Worm (Caenorhabditis elegans) whole organism, young adult: ENCODE data around the gene pqn-87.

ENCODE experiments used
- B0019.2 ChIP-seq: fragments of 200-800 bp; sonication (Bioruptor generic); conservative IDR thresholded peaks from 2 replicates; pipeline ENCODE4 v1.3.6; 2022; ENCODE audit warnings: missing genetic modification reagents, missing genetic modification characterization, missing compliant biosample characterization
- B0261.1 ChIP-seq: sonication (generic microtip); optimal IDR thresholded peaks from 2 replicates; lab custom pipeline; 2016; ENCODE audit warnings: mild to moderate bottlenecking, missing genetic modification characterization, moderate library complexity, missing compliant biosample characterization
- C06A6.2 ChIP-seq: fragments of 200-800 bp; sonication (Bioruptor generic); conservative IDR thresholded peaks from 2 replicates; pipeline ENCODE4 v1.3.6; 2022; ENCODE audit warnings: missing genetic modification characterization, missing compliant biosample characterization
- D2030.7 ChIP-seq: fragments of 200-800 bp; sonication (Bioruptor generic); IDR thresholded peaks from 2 replicates; pipeline ENCODE4 v1.3.6; 2022; ENCODE audit warnings: missing genetic modification reagents, missing genetic modification characterization, missing compliant biosample characterization
- F33H1.4 ChIP-seq: fragments of 200-800 bp; sonication (Bioruptor generic); IDR thresholded peaks from 2 replicates; pipeline ENCODE4 v1.3.6; 2022; ENCODE audit warnings: missing genetic modification reagents, missing genetic modification characterization, missing compliant biosample characterization
- F39B2.1 ChIP-seq: fragments of 200-800 bp; sonication (Bioruptor generic); IDR thresholded peaks from 2 replicates; pipeline ENCODE4 v1.3.6; 2022; ENCODE audit warnings: missing genetic modification reagents, missing genetic modification characterization, missing compliant biosample characterization
- F49E8.2 ChIP-seq: sonication (generic microtip); optimal IDR thresholded peaks from 3 replicates; lab custom pipeline; 2017; ENCODE audit warnings: missing genetic modification characterization, mild to moderate bottlenecking, missing compliant biosample characterization, antibody characterized with exemption, moderate library complexity; ENCODE audit not compliant: insufficient read depth
- F57C9.4 ChIP-seq: sonication (generic microtip); optimal IDR thresholded peaks from 2 replicates; lab custom pipeline; 2017; ENCODE audit warnings: mild to moderate bottlenecking, missing genetic modification characterization, missing compliant biosample characterization
- T07F8.4 ChIP-seq: sonication (generic microtip); optimal IDR thresholded peaks from 2 replicates; lab custom pipeline; 2016; ENCODE audit warnings: mild to moderate bottlenecking, missing genetic modification characterization, moderate library complexity, missing compliant biosample characterization
- ZK185.1 ChIP-seq: sonication (generic microtip); optimal IDR thresholded peaks from 2 replicates; lab custom pipeline; 2016; ENCODE audit warnings: mild to moderate bottlenecking, missing genetic modification characterization, missing compliant biosample characterization; ENCODE audit not compliant: poor library complexity, severe bottlenecking
- aptf-2 ChIP-seq: fragments of 200-800 bp; sonication (Bioruptor generic); conservative IDR thresholded peaks from 2 replicates; pipeline ENCODE4 v1.3.6; 2022; ENCODE audit warnings: missing genetic modification reagents, missing genetic modification characterization, missing compliant biosample characterization
- aptf-3 ChIP-seq: fragments of 200-800 bp; sonication (Bioruptor generic); IDR thresholded peaks from 2 replicates; pipeline ENCODE4 v1.3.6; 2022; ENCODE audit warnings: missing genetic modification characterization, missing compliant biosample characterization
- athp-1 ChIP-seq: sonication (generic microtip); optimal IDR thresholded peaks from 2 replicates; lab custom pipeline; 2017; ENCODE audit warnings: mild to moderate bottlenecking, missing genetic modification characterization, missing compliant biosample characterization
- attf-6 ChIP-seq: fragments of 200-800 bp; sonication (Bioruptor generic); IDR thresholded peaks from 2 replicates; pipeline ENCODE4 v1.3.6; 2022; ENCODE audit warnings: missing genetic modification reagents, missing genetic modification characterization, missing compliant biosample characterization
- bed-1 ChIP-seq: fragments of 200-800 bp; sonication (Bioruptor generic); IDR thresholded peaks from 2 replicates; pipeline ENCODE4 v1.3.6; 2022; ENCODE audit warnings: missing genetic modification reagents, missing genetic modification characterization, missing compliant biosample characterization
- bed-2 ChIP-seq: fragments of 200-800 bp; sonication (Bioruptor generic); IDR thresholded peaks from 2 replicates; pipeline ENCODE4 v1.3.6; 2022; ENCODE audit warnings: missing genetic modification reagents, missing genetic modification characterization, missing compliant biosample characterization
- ccch-3 ChIP-seq: fragments of 200-800 bp; sonication (Bioruptor generic); optimal IDR thresholded peaks from 2 replicates; lab custom pipeline; 2018; ENCODE audit warnings: mild to moderate bottlenecking, missing genetic modification characterization, missing compliant biosample characterization
- cebp-2 ChIP-seq: fragments of 200-800 bp; sonication (Bioruptor generic); IDR thresholded peaks from 2 replicates; pipeline ENCODE4 v1.3.6; 2022; ENCODE audit warnings: missing genetic modification characterization, missing compliant biosample characterization
- ceh-100 ChIP-seq: fragments of 200-800 bp; sonication (Bioruptor generic); IDR thresholded peaks from 2 replicates; pipeline ENCODE4 v1.3.6; 2022; ENCODE audit warnings: missing genetic modification reagents, missing genetic modification characterization, missing compliant biosample characterization
- ceh-79 ChIP-seq: sonication (generic microtip); optimal IDR thresholded peaks from 2 replicates; lab custom pipeline; 2017; ENCODE audit warnings: mild to moderate bottlenecking, missing genetic modification characterization, missing compliant biosample characterization
- dpff-1 ChIP-seq: sonication (generic microtip); optimal IDR thresholded peaks from 2 replicates; lab custom pipeline; 2017; ENCODE audit warnings: mild to moderate bottlenecking, missing genetic modification characterization, missing compliant biosample characterization
- ekl-4 ChIP-seq: fragments of 200-800 bp; sonication (Bioruptor generic); IDR thresholded peaks from 2 replicates; pipeline ENCODE4 v1.3.6; 2022; ENCODE audit warnings: missing genetic modification reagents, missing genetic modification characterization, missing compliant biosample characterization
- hlh-12 ChIP-seq: sonication (generic microtip); optimal IDR thresholded peaks from 2 replicates; lab custom pipeline; 2016; ENCODE audit warnings: missing genetic modification characterization, missing compliant biosample characterization
- hmg-1.2 ChIP-seq: fragments of 200-800 bp; sonication (Bioruptor generic); IDR thresholded peaks from 2 replicates; pipeline ENCODE4 v1.3.6; 2022; ENCODE audit warnings: missing genetic modification reagents, missing genetic modification characterization, missing compliant biosample characterization
- hmg-20 ChIP-seq: fragments of 200-800 bp; sonication (Bioruptor generic); IDR thresholded peaks from 2 replicates; pipeline ENCODE4 v1.3.6; 2022; ENCODE audit warnings: missing genetic modification reagents, missing genetic modification characterization, missing compliant biosample characterization
- let-607 ChIP-seq, 2 experiments: fragments of 200-800 bp in 1 of 2; sonication (Bioruptor generic) in 1 of 2; sonication (generic microtip) in 1 of 2; optimal IDR thresholded peaks; 2 replicates each; lab custom pipeline; 2016 to 2018; ENCODE audit warnings: mild to moderate bottlenecking in 2 of 2, missing compliant biosample characterization in 2 of 2, missing genetic modification characterization in 2 of 2, moderate library complexity in 2 of 2, missing genotype in 1 of 2
- lin-40 ChIP-seq: sonication (generic microtip); optimal IDR thresholded peaks from 2 replicates; lab custom pipeline; 2016; ENCODE audit warnings: missing genetic modification characterization, mild to moderate bottlenecking, missing compliant biosample characterization, missing genotype, missing genetic modification reagents
- lsy-27 ChIP-seq: sonication (generic microtip); optimal IDR thresholded peaks from 2 replicates; lab custom pipeline; 2017; ENCODE audit warnings: missing genetic modification characterization, mild to moderate bottlenecking, missing compliant biosample characterization, antibody characterized with exemption, missing genotype, borderline replicate concordance; ENCODE audit not compliant: insufficient read depth
- mcd-1 ChIP-seq: fragments of 200-800 bp; sonication (Bioruptor generic); IDR thresholded peaks from 2 replicates; pipeline ENCODE4 v1.3.6; 2022; ENCODE audit warnings: missing genetic modification reagents, missing genetic modification characterization, missing compliant biosample characterization
- mes-4 ChIP-seq: sonication (generic microtip); optimal IDR thresholded peaks from 2 replicates; lab custom pipeline; 2016; ENCODE audit warnings: missing genotype, missing genetic modification characterization, missing compliant biosample characterization
- nfya-2 ChIP-seq: fragments of 200-800 bp; sonication (Bioruptor generic); IDR thresholded peaks from 2 replicates; pipeline ENCODE4 v1.3.6; 2022; ENCODE audit warnings: missing genetic modification reagents, missing genetic modification characterization, missing compliant biosample characterization
- nhr-120 ChIP-seq: fragments of 200-800 bp; sonication (Bioruptor generic); IDR thresholded peaks from 2 replicates; pipeline ENCODE4 v1.3.6; 2022; ENCODE audit warnings: missing genetic modification characterization, missing compliant biosample characterization
- pbrm-1 ChIP-seq: fragments of 200-800 bp; sonication (Bioruptor generic); IDR thresholded peaks from 2 replicates; pipeline ENCODE4 v1.3.6; 2022; ENCODE audit warnings: missing genetic modification reagents, missing genetic modification characterization, missing compliant biosample characterization
- rcor-1 ChIP-seq: fragments of 200-800 bp; sonication (Bioruptor generic); IDR thresholded peaks from 2 replicates; pipeline ENCODE4 v1.3.6; 2022; ENCODE audit warnings: missing genetic modification reagents, missing genetic modification characterization, missing compliant biosample characterization
- repo-1 ChIP-seq: sonication (generic microtip); optimal IDR thresholded peaks from 2 replicates; lab custom pipeline; 2017; ENCODE audit warnings: mild to moderate bottlenecking, missing genetic modification characterization, missing compliant biosample characterization
- rpc-1 ChIP-seq, 2 experiments: fragments of 150-350 bp in 1 of 2; sonication (generic microtip) in 1 of 2; optimal IDR thresholded peaks; 2 replicates each; lab custom pipeline; 2014 to 2018; ENCODE audit warnings: missing biosample characterization in 1 of 2, missing genetic modification characterization in 1 of 2, missing genetic modification reagents in 1 of 2, missing genotype in 1 of 2
- sea-2 ChIP-seq: fragments of 200-800 bp; sonication (Bioruptor generic); IDR thresholded peaks from 2 replicates; pipeline ENCODE4 v1.3.6; 2022; ENCODE audit warnings: missing genetic modification characterization, missing compliant biosample characterization
- snpc-3.4 ChIP-seq: sonication (generic microtip); optimal IDR thresholded peaks from 2 replicates; lab custom pipeline; 2017; ENCODE audit warnings: missing genetic modification characterization, mild to moderate bottlenecking, missing compliant biosample characterization, antibody characterized with exemption, moderate library complexity, missing genotype, missing genetic modification reagents
- sptf-2 ChIP-seq: fragments of 200-800 bp; sonication (Bioruptor generic); optimal IDR thresholded peaks from 2 replicates; lab custom pipeline; 2018; ENCODE audit warnings: mild to moderate bottlenecking, missing genetic modification characterization, missing compliant biosample characterization
- xnd-1 ChIP-seq: sonication (generic microtip); optimal IDR thresholded peaks from 2 replicates; lab custom pipeline; 2016; ENCODE audit warnings: missing genotype, missing genetic modification reagents, missing genetic modification characterization, missing compliant biosample characterization
- ztf-25 ChIP-seq: fragments of 200-800 bp; sonication (Bioruptor generic); IDR thresholded peaks from 2 replicates; pipeline ENCODE4 v1.3.6; 2022; ENCODE audit warnings: missing genetic modification reagents, missing genetic modification characterization, missing compliant biosample characterization
- ztf-28 ChIP-seq: fragments of 200-800 bp; sonication (Bioruptor generic); IDR thresholded peaks from 2 replicates; pipeline ENCODE4 v1.3.6; 2022; ENCODE audit warnings: missing genetic modification reagents, missing genetic modification characterization, missing compliant biosample characterization

The pqn-87 gene

ce11 chrII:12260538-12260937 lies 35.7 kb upstream of the pqn-87 start:
- no peak for TF ChIP-seq nfya-2 (GFP tag; lab: Robert Waterston, UW)
- TF ChIP-seq, all 124 proteins: peak for 0

DNA sequence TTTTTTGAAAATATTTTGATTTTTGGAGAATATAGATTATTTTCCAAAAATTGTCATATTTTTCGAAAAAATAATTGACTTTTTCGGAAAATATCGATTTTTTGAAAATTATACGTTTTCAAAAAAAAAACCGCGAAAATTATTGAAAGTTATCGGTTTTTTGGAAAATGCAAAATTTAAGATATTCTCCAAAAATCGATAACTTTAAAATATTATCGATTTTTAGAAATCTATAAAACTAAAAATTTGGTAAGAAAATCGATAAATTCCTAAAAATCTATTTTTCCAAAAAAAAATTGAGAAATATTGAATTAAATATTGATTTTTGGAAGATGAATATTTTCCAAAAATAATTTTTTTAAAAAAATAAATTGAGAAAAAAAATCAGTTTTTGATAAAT lies 32.2 kb upstream of the pqn-87 start:
- TF ChIP-seq ceh-79 (tag; lab: Kevin White, UChicago) (no peak), C06A6.2 (GFP tag; lab: Robert Waterston, UW) (no peak), sea-2 (GFP tag; lab: Robert Waterston, UW) (no peak), athp-1 (tag; lab: Kevin White, UChicago) (no peak), T07F8.4 (tag; lab: Kevin White, UChicago) (no peak), F33H1.4 (GFP tag; lab: Robert Waterston, UW) (no peak), aptf-3 (GFP tag; lab: Robert Waterston, UW) (no peak), xnd-1 (tag; lab: Kevin White, UChicago) (no peak), nfya-2 (GFP tag; lab: Robert Waterston, UW) (no peak), sptf-2 (GFP tag; lab: Kevin White, UChicago) (no peak), F49E8.2 (tag; lab: Kevin White, UChicago) (no peak), ztf-28 (no peak), hmg-1.2 (no peak), lsy-27 (tag; lab: Kevin White, UChicago) (no peak), rpc-1 (optimal IDR thresholded peaks at IDR 0.05; lab: Kevin White, UChicago) (no peak), rpc-1 (tag; optimal IDR thresholded peaks at IDR 0.05; lab: Kevin White, UChicago) (no peak), D2030.7 (GFP tag; lab: Robert Waterston, UW) (no peak)

ce11 chrII:12256528-12256927 lies 31.6 kb upstream of the pqn-87 start, which contains the start of gene parn-2:
Gene parn-2 (minus strand): TSS chrII:12256628.
- TF ChIP-seq repo-1: no peak
- no peak for TF ChIP-seq ZK185.1 (tag; lab: Kevin White, UChicago)
- TF ChIP-seq F57C9.4 (tag; lab: Kevin White, UChicago): no peak
- TF ChIP-seq bed-1: no peak
- no peak for TF ChIP-seq hmg-20 (GFP tag; lab: Robert Waterston, UW)
- no peak for TF ChIP-seq pbrm-1 (GFP tag; lab: Robert Waterston, UW)
- TF ChIP-seq let-607 (tag; optimal IDR thresholded peaks at IDR 0.05; lab: Kevin White, UChicago): no peak

DNA sequence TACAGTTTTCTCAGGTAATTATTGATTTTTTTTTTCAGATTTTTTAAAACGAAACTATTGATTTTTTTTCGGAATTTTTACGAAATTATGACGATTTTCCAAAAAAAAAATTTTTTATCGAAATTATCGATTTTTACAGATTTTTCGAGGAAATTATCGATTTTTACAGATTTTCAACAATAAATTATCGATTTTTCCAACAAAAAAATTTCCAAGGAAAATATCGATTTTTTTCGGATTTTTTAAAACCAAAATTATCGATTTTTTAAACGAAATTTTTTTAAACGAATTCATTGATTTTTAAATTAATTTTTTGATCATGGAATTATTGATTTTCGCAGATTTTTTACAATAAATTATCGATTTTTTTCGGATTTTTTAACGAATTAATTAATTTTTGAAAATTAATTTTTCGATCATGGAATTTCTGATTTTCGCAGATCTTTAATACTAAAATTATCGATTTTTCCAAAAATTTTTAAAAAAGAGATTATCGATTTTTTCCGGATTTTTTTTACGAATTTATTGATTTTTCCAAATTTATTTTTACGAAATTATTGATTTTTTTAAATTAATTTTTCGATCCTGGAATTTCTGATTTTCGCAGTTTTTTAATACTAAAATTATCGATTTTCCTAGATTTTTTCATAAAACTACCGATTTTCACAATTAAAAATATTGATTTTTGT lies 30.8 kb upstream of the pqn-87 start:
- TF ChIP-seq snpc-3.4: no peak
- no peak for TF ChIP-seq B0019.2
- no peak for TF ChIP-seq ccch-3 (GFP tag; lab: Kevin White, UChicago)
- TF ChIP-seq ztf-25 (GFP tag; lab: Robert Waterston, UW): no peak
- TF ChIP-seq mes-4: no peak
- no peak for TF ChIP-seq B0261.1 (tag; lab: Kevin White, UChicago)
- TF ChIP-seq attf-6: no peak
- no peak for TF ChIP-seq nhr-120 (GFP tag; lab: Robert Waterston, UW)
- TF ChIP-seq ceh-100 (GFP tag; lab: Robert Waterston, UW): no peak
- no peak for TF ChIP-seq dpff-1 (tag; lab: Kevin White, UChicago)
- no peak for TF ChIP-seq aptf-2
- TF ChIP-seq ekl-4: no peak
- TF ChIP-seq bed-2 (GFP tag; lab: Robert Waterston, UW): no peak
- TF ChIP-seq F39B2.1 (GFP tag; lab: Robert Waterston, UW): no peak
- no peak for TF ChIP-seq T07F8.4 (tag; lab: Kevin White, UChicago)
- no peak for TF ChIP-seq hlh-12 (tag; lab: Kevin White, UChicago)
- TF ChIP-seq cebp-2: no peak
- no peak for TF ChIP-seq mcd-1
- TF ChIP-seq lin-40: no peak
- TF ChIP-seq rcor-1 (GFP tag; lab: Robert Waterston, UW): no peak
- TF ChIP-seq, all 124 proteins: peak for 0
